Worm (Caenorhabditis elegans) whole organism, L4 larva: ENCODE measurements around the gene oig-4.
A peak's percentile ranks its signal among the peaks of the same experiment; 100 is the strongest.

Source experiments
- F37D6.2 ChIP-seq: sonication (generic microtip); optimal IDR thresholded peaks from 2 replicates; lab custom pipeline; 2016; ENCODE audit warnings: mild to moderate bottlenecking, missing genetic modification characterization, missing compliant biosample characterization
- R02D3.7 ChIP-seq: fragments of 150-350 bp; sonication (generic microtip); optimal IDR thresholded peaks from 3 replicates; lab custom pipeline; 2014; ENCODE audit warnings: missing biosample characterization, missing genetic modification characterization
- T20F7.1 ChIP-seq: fragments of 200-800 bp; sonication (Bioruptor generic); optimal IDR thresholded peaks from 2 replicates; lab custom pipeline; 2018; ENCODE audit warnings: mild to moderate bottlenecking, missing genetic modification characterization, missing compliant biosample characterization
- T26A8.4 ChIP-seq: fragments of 200-800 bp; sonication (Bioruptor generic); IDR thresholded peaks from 2 replicates; pipeline ENCODE4 v1.3.6; 2022; ENCODE audit warnings: missing genetic modification characterization, missing compliant biosample characterization
- aha-1 ChIP-seq: fragments of 150-350 bp; peaks from one replicate; lab custom pipeline; 2014; ENCODE audit warnings: missing biosample characterization, missing genetic modification characterization
- ceh-20 ChIP-seq: fragments of 200-800 bp; sonication (Bioruptor generic); IDR thresholded peaks from 2 replicates; pipeline ENCODE4 v1.3.6; 2022; ENCODE audit warnings: missing genetic modification reagents, missing genetic modification characterization, missing compliant biosample characterization
- ceh-28 ChIP-seq: fragments of 150-350 bp; optimal IDR thresholded peaks from 2 replicates; lab custom pipeline; 2014; ENCODE audit warnings: missing biosample characterization, missing genetic modification reagents, missing genetic modification characterization
- ceh-32 ChIP-seq: sonication (generic microtip); optimal IDR thresholded peaks from 2 replicates; lab custom pipeline; 2016; ENCODE audit warnings: mild to moderate bottlenecking, missing genetic modification characterization, missing compliant biosample characterization; ENCODE audit not compliant: poor library complexity
- ctbp-1 ChIP-seq: fragments of 200-800 bp; sonication (Bioruptor generic); IDR thresholded peaks from 2 replicates; pipeline ENCODE4 v1.3.6; 2022; ENCODE audit warnings: missing genetic modification reagents, missing genetic modification characterization, missing compliant biosample characterization
- daf-16 ChIP-seq, 3 experiments: sonication (generic microtip); optimal IDR thresholded peaks; 2 replicates each; lab custom pipeline; 2016 to 2017; ENCODE audit warnings: missing genetic modification characterization in 3 of 3, missing genetic modification reagents in 3 of 3, mild to moderate bottlenecking in 2 of 3, missing compliant biosample characterization in 2 of 3, missing biosample characterization in 1 of 3, moderate library complexity in 1 of 3
- daf-19 ChIP-seq: fragments of 200-800 bp; sonication (Bioruptor generic); conservative IDR thresholded peaks from 2 replicates; pipeline ENCODE4 v1.3.6; 2022; ENCODE audit warnings: missing genetic modification characterization, missing compliant biosample characterization
- daf-8 ChIP-seq: fragments of 200-800 bp; sonication (Bioruptor generic); IDR thresholded peaks from 2 replicates; pipeline ENCODE4 v1.3.6; 2022; ENCODE audit warnings: missing genetic modification characterization, missing compliant biosample characterization
- dmd-6 ChIP-seq: fragments of 200-800 bp; sonication (Bioruptor generic); IDR thresholded peaks from 2 replicates; pipeline ENCODE4 v1.3.6; 2022; ENCODE audit warnings: missing genetic modification reagents, missing genetic modification characterization, missing compliant biosample characterization
- dmd-8 ChIP-seq: fragments of 200-800 bp; sonication (Bioruptor generic); IDR thresholded peaks from 2 replicates; pipeline ENCODE4 v1.3.6; 2022; ENCODE audit warnings: missing genetic modification characterization, missing compliant biosample characterization
- dpl-1 ChIP-seq: fragments of 150-350 bp; optimal IDR thresholded peaks from 2 replicates; lab custom pipeline; 2014; ENCODE audit warnings: missing biosample characterization, missing genetic modification reagents, missing genetic modification characterization
- duxl-1 ChIP-seq: sonication (generic microtip); optimal IDR thresholded peaks from 2 replicates; lab custom pipeline; 2016; ENCODE audit warnings: mild to moderate bottlenecking, missing genetic modification characterization, moderate library complexity, missing compliant biosample characterization; ENCODE audit not compliant: poor library complexity
- dve-1 ChIP-seq: sonication (generic microtip); optimal IDR thresholded peaks from 2 replicates; lab custom pipeline; 2017; ENCODE audit warnings: antibody characterized with exemption, mild to moderate bottlenecking, missing genetic modification characterization, missing compliant biosample characterization; ENCODE audit not compliant: insufficient read depth
- egl-27 ChIP-seq: sonication (generic microtip); optimal IDR thresholded peaks from 3 replicates; lab custom pipeline; 2017; ENCODE audit warnings: missing biosample characterization, missing genetic modification reagents, missing genetic modification characterization
- hif-1 ChIP-seq, 2 experiments: sonication (generic microtip); optimal IDR thresholded peaks; 2 replicates each; lab custom pipeline; 2016 to 2017; ENCODE audit warnings: missing compliant biosample characterization in 2 of 2, missing genetic modification characterization in 2 of 2, missing genetic modification reagents in 2 of 2, missing genotype in 2 of 2, mild to moderate bottlenecking in 1 of 2
- hlh-11 ChIP-seq: fragments of 200-800 bp; sonication (Bioruptor generic); optimal IDR thresholded peaks from 2 replicates; lab custom pipeline; 2018; ENCODE audit warnings: mild to moderate bottlenecking, missing genetic modification characterization, missing compliant biosample characterization
- hlh-30 ChIP-seq: sonication (generic microtip); optimal IDR thresholded peaks from 2 replicates; lab custom pipeline; 2017; ENCODE audit warnings: antibody characterized with exemption, mild to moderate bottlenecking, missing genetic modification characterization, missing compliant biosample characterization; ENCODE audit not compliant: insufficient read depth
- lin-1 ChIP-seq: fragments of 200-800 bp; sonication (Bioruptor generic); IDR thresholded peaks from 2 replicates; pipeline ENCODE4 v1.3.6; 2022; ENCODE audit warnings: missing genetic modification reagents, missing genetic modification characterization, missing compliant biosample characterization
- lsy-2 ChIP-seq, 2 experiments: fragments of 150-350 bp in 1 of 2; sonication (generic microtip) in 1 of 2; optimal IDR thresholded peaks; 2 replicates each; lab custom pipeline; 2014 to 2017; ENCODE audit warnings: missing biosample characterization in 2 of 2, missing genetic modification characterization in 2 of 2
- mdl-1 ChIP-seq, 2 experiments: fragments of 150-350 bp in 1 of 2; sonication (generic microtip) in 1 of 2; optimal IDR thresholded peaks; 2 replicates each; lab custom pipeline; 2014 to 2017; ENCODE audit warnings: missing biosample characterization in 2 of 2, missing genetic modification characterization in 2 of 2
- mes-2 ChIP-seq: sonication (generic microtip); optimal IDR thresholded peaks from 2 replicates; lab custom pipeline; 2016; ENCODE audit warnings: missing genotype, mild to moderate bottlenecking, missing genetic modification characterization, missing compliant biosample characterization; ENCODE audit not compliant: poor library complexity, severe bottlenecking
- mxl-2 ChIP-seq: fragments of 200-800 bp; sonication (Bioruptor generic); conservative IDR thresholded peaks from 2 replicates; pipeline ENCODE4 v1.3.6; 2022; ENCODE audit warnings: missing genetic modification reagents, missing genetic modification characterization, missing compliant biosample characterization
- mxl-3 ChIP-seq: fragments of 200-800 bp; sonication (Bioruptor generic); optimal IDR thresholded peaks from 2 replicates; lab custom pipeline; 2018; ENCODE audit warnings: mild to moderate bottlenecking, missing genetic modification characterization, missing compliant biosample characterization
- nhr-10 ChIP-seq: fragments of 150-350 bp; optimal IDR thresholded peaks from 2 replicates; lab custom pipeline; 2014; ENCODE audit warnings: missing biosample characterization, missing genetic modification characterization
- nhr-102 ChIP-seq: sonication (generic microtip); optimal IDR thresholded peaks from 2 replicates; lab custom pipeline; 2016; ENCODE audit warnings: mild to moderate bottlenecking, missing genetic modification characterization, moderate library complexity, missing compliant biosample characterization
- nhr-11 ChIP-seq: fragments of 150-350 bp; optimal IDR thresholded peaks from 2 replicates; lab custom pipeline; 2014; ENCODE audit warnings: missing biosample characterization, missing genetic modification characterization
- nhr-111 ChIP-seq: fragments of 200-800 bp; sonication (Bioruptor generic); optimal IDR thresholded peaks from 2 replicates; lab custom pipeline; 2018; ENCODE audit warnings: mild to moderate bottlenecking, missing genetic modification characterization, missing compliant biosample characterization
- nhr-28 ChIP-seq: fragments of 150-350 bp; optimal IDR thresholded peaks from 2 replicates; lab custom pipeline; 2014; ENCODE audit warnings: missing biosample characterization, missing genetic modification characterization
- nhr-41 ChIP-seq: fragments of 200-800 bp; sonication (Bioruptor generic); IDR thresholded peaks from 2 replicates; pipeline ENCODE4 v1.3.6; 2022; ENCODE audit warnings: missing genetic modification reagents, missing genetic modification characterization, missing compliant biosample characterization
- nhr-48 ChIP-seq: sonication (generic microtip); optimal IDR thresholded peaks from 2 replicates; lab custom pipeline; 2016; ENCODE audit warnings: mild to moderate bottlenecking, missing genetic modification characterization, missing compliant biosample characterization
- nhr-6 ChIP-seq: fragments of 150-350 bp; optimal IDR thresholded peaks from 2 replicates; lab custom pipeline; 2014; ENCODE audit warnings: missing biosample characterization, missing genetic modification characterization
- php-3 ChIP-seq: fragments of 200-800 bp; sonication (Bioruptor generic); IDR thresholded peaks from 2 replicates; pipeline ENCODE4 v1.3.6; 2022; ENCODE audit warnings: missing genetic modification reagents, missing genetic modification characterization, missing compliant biosample characterization
- set-16 ChIP-seq: fragments of 200-800 bp; sonication (Bioruptor generic); IDR thresholded peaks from 2 replicates; pipeline ENCODE4 v1.3.6; 2022; ENCODE audit warnings: missing genetic modification reagents, missing genetic modification characterization, missing compliant biosample characterization
- skn-1 ChIP-seq: fragments of 150-350 bp; optimal IDR thresholded peaks from 2 replicates; lab custom pipeline; 2014; ENCODE audit warnings: missing biosample characterization, missing genetic modification characterization
- spr-3 ChIP-seq: fragments of 200-800 bp; sonication (Bioruptor generic); optimal IDR thresholded peaks from 2 replicates; lab custom pipeline; 2018; ENCODE audit warnings: mild to moderate bottlenecking, missing genetic modification characterization, missing compliant biosample characterization
- tra-1 ChIP-seq: fragments of 200-800 bp; sonication (Bioruptor generic); IDR thresholded peaks from 2 replicates; pipeline ENCODE4 v1.3.6; 2022; ENCODE audit warnings: missing genetic modification reagents, missing genetic modification characterization, missing compliant biosample characterization
- unc-62 ChIP-seq, 3 experiments: fragments of 150-350 bp in 1 of 3; sonication (generic microtip); optimal IDR thresholded peaks in 2 of 3; peaks in 1 of 3; 1 replicate in 1 of 3; 2 replicates in 2 of 3; lab custom pipeline; 2014 to 2017; ENCODE audit warnings: missing biosample characterization in 3 of 3, missing genetic modification characterization in 3 of 3, missing genetic modification reagents in 3 of 3, missing genotype in 1 of 3
- zfp-2 ChIP-seq: sonication (generic microtip); optimal IDR thresholded peaks from 2 replicates; lab custom pipeline; 2016; ENCODE audit warnings: mild to moderate bottlenecking, missing genetic modification characterization, missing compliant biosample characterization

The oig-4 gene

ce11 chrII:7621513-7621912, 8.2 kb downstream of the oig-4 start (continued):
- TF ChIP-seq nhr-11 (tag; lab: Kevin White, UChicago), result no peak
- TF ChIP-seq nhr-41 (GFP tag; lab: Robert Waterston, UW), result no peak
- no peak for TF ChIP-seq T20F7.1 (GFP tag; lab: Kevin White, UChicago)
- TF ChIP-seq egl-27 (tag; lab: Kevin White, UChicago), result no peak
- TF ChIP-seq ceh-20 (GFP tag; lab: Robert Waterston, UW), result no peak
- TF ChIP-seq dmd-8 (GFP tag; lab: Robert Waterston, UW), result no peak
- TF ChIP-seq hlh-30, result peak; percentile 57
- TF ChIP-seq hif-1 (tag; optimal IDR thresholded peaks at IDR 0.05; lab: Kevin White, UChicago), result no peak
- TF ChIP-seq ceh-28 (tag; lab: Kevin White, UChicago), result no peak
- no peak for TF ChIP-seq spr-3 (GFP tag; lab: Kevin White, UChicago)
- TF ChIP-seq R02D3.7 (tag; lab: Kevin White, UChicago), result no peak
- TF ChIP-seq nhr-10, result no peak
- TF ChIP-seq mdl-1 (tag; optimal IDR thresholded peaks at IDR 0.05; lab: Kevin White, UChicago), result peak in 1 of 2 experiments; percentile 19

- TF ChIP-seq mdl-1 (tag; optimal IDR thresholded peaks at IDR 0.05; lab: Kevin White, UChicago) (peak in 1 of 2 experiments; percentile 41), set-16 (GFP tag; lab: Robert Waterston, UW) (no peak), nhr-6 (tag; lab: Kevin White, UChicago) (no peak), nhr-102 (tag; lab: Kevin White, UChicago) (no peak), ceh-32 (tag; lab: Kevin White, UChicago) (no peak), dpl-1 (no peak), dve-1 (tag; lab: Kevin White, UChicago) (peak; percentile 74), ceh-28 (tag; lab: Kevin White, UChicago) (no peak), hlh-30 (peak; percentile 51), dmd-8 (GFP tag; lab: Robert Waterston, UW) (0 out of 2 replicates have a peak, but pooled peaks have one; percentile 15), hlh-11 (tag; lab: Kevin White, UChicago) (peak; percentile 80), ceh-20 (GFP tag; lab: Robert Waterston, UW) (0 out of 2 replicates have a peak, but pooled peaks have one; percentile 14), nhr-28 (tag; lab: Kevin White, UChicago) (peak; percentile 33), duxl-1 (tag; lab: Kevin White, UChicago) (no peak), lsy-2 (tag; optimal IDR thresholded peaks at IDR 0.05; lab: Kevin White, UChicago) (no peak), nhr-111 (GFP tag; lab: Kevin White, UChicago) (no peak), skn-1 (tag; lab: Kevin White, UChicago) (no peak), aha-1 (tag; lab: Kevin White, UChicago) (peak; percentile 77), php-3 (GFP tag; lab: Robert Waterston, UW) (0 out of 2 replicates have a peak, but pooled peaks have one; percentile 11), hif-1 (tag; optimal IDR thresholded peaks at IDR 0.05; lab: Kevin White, UChicago) (peak in 1 of 2 experiments; percentile 28), dmd-6 (GFP tag; lab: Robert Waterston, UW) (peak; percentile 51; the same call in 1 of the 2 replicates), daf-16 (GFP tag; optimal IDR thresholded peaks at IDR 0.05; lab: Kevin White, UChicago) (peak in 1 of 2 experiments; percentile 25), daf-16 (tag; optimal IDR thresholded peaks at IDR 0.05; lab: Kevin White, UChicago) (peak; percentile 68), F37D6.2 (no peak), mxl-3 (GFP tag; lab: Kevin White, UChicago) (peak; percentile 67), ctbp-1 (GFP tag; lab: Robert Waterston, UW) (no peak), daf-19 (no peak), zfp-2 (tag; lab: Kevin White, UChicago) (no peak), mes-2 (tag; lab: Kevin White, UChicago) (peak; percentile 42), daf-8 (GFP tag; lab: Robert Waterston, UW) (no peak), tra-1 (GFP tag; lab: Robert Waterston, UW) (no peak), T26A8.4 (GFP tag; lab: Robert Waterston, UW) (0 out of 2 replicates have a peak, but pooled peaks have one; percentile 42), unc-62 (GFP tag; optimal IDR thresholded peaks at IDR 0.05 in 1 of 2; lab: Kevin White, UChicago) (peak in 1 of 2 experiments; percentile 96), unc-62 (tag; optimal IDR thresholded peaks at IDR 0.05; lab: Kevin White, UChicago) (no peak), lin-1 (GFP tag; lab: Robert Waterston, UW) (0 out of 2 replicates have a peak, but pooled peaks have one; percentile 40), mxl-2 (GFP tag; lab: Robert Waterston, UW) (no peak), nhr-48 (peak; percentile 25)
Measured at ce11 chrII:7623466-7623865, 10.1 kb downstream of the oig-4 start.
